Worm (Caenorhabditis elegans) whole organism, late embryonic: ENCODE results near the gene R148.7.
A peak's percentile ranks its signal among the peaks of the same experiment; 100 is the strongest.

Experiments used
- C08G9.2 ChIP-seq: sonication (generic microtip); optimal IDR thresholded peaks from 2 replicates; lab custom pipeline; 2016; ENCODE audit warnings: mild to moderate bottlenecking, missing genetic modification characterization, moderate library complexity, missing compliant biosample characterization
- C38D4.7 ChIP-seq: fragments of 200-800 bp; sonication (Bioruptor generic); optimal IDR thresholded peaks from 2 replicates; lab custom pipeline; 2018; ENCODE audit warnings: mild to moderate bottlenecking, missing genetic modification characterization, moderate library complexity, missing compliant biosample characterization
- K02D7.2 ChIP-seq: sonication (generic microtip); optimal IDR thresholded peaks from 2 replicates; lab custom pipeline; 2017; ENCODE audit warnings: mild to moderate bottlenecking, missing genetic modification characterization, missing compliant biosample characterization
- K09A11.1 ChIP-seq: sonication (generic microtip); optimal IDR thresholded peaks from 2 replicates; lab custom pipeline; 2017; ENCODE audit warnings: antibody characterized with exemption, mild to moderate bottlenecking, missing genetic modification characterization, missing compliant biosample characterization; ENCODE audit not compliant: insufficient read depth
- Y22D7AL.16 ChIP-seq: sonication (generic microtip); optimal IDR thresholded peaks from 2 replicates; lab custom pipeline; 2016; ENCODE audit warnings: missing genetic modification characterization, missing compliant biosample characterization
- ama-1 ChIP-seq: fragments of 150-350 bp; optimal IDR thresholded peaks from 2 replicates; lab custom pipeline; 2014
- ceh-14 ChIP-seq: sonication (generic microtip); optimal IDR thresholded peaks from 2 replicates; lab custom pipeline; 2016; ENCODE audit warnings: missing genotype, missing genetic modification characterization, missing compliant biosample characterization
- ceh-19 ChIP-seq: fragments of 200-800 bp; sonication (Bioruptor generic); optimal IDR thresholded peaks from 2 replicates; lab custom pipeline; 2018; ENCODE audit warnings: mild to moderate bottlenecking, missing genetic modification characterization, missing compliant biosample characterization
- ceh-2 ChIP-seq: sonication (generic microtip); optimal IDR thresholded peaks from 2 replicates; lab custom pipeline; 2016; ENCODE audit warnings: missing genotype, missing genetic modification characterization, missing compliant biosample characterization
- ceh-22 ChIP-seq: sonication (generic microtip); optimal IDR thresholded peaks from 2 replicates; lab custom pipeline; 2017; ENCODE audit warnings: missing biosample characterization, missing genetic modification characterization
- ceh-24 ChIP-seq: sonication (generic microtip); optimal IDR thresholded peaks from 2 replicates; lab custom pipeline; 2016; ENCODE audit warnings: mild to moderate bottlenecking, missing genetic modification characterization, missing compliant biosample characterization
- ceh-30 ChIP-seq: fragments of 150-350 bp; optimal IDR thresholded peaks from 2 replicates; lab custom pipeline; 2014; ENCODE audit warnings: missing biosample characterization, missing genetic modification characterization
- ceh-31 ChIP-seq: sonication (generic microtip); optimal IDR thresholded peaks from 2 replicates; lab custom pipeline; 2016; ENCODE audit warnings: missing genetic modification characterization, missing compliant biosample characterization
- ceh-34 ChIP-seq: sonication (generic microtip); optimal IDR thresholded peaks from 2 replicates; lab custom pipeline; 2016; ENCODE audit warnings: mild to moderate bottlenecking, missing genetic modification characterization, missing compliant biosample characterization
- ceh-45 ChIP-seq: fragments of 200-800 bp; sonication (Bioruptor generic); IDR thresholded peaks from 2 replicates; pipeline ENCODE4 v1.3.6; 2022; ENCODE audit warnings: missing genetic modification reagents, missing genetic modification characterization, missing compliant biosample characterization
- dmd-4 ChIP-seq: sonication (generic microtip); optimal IDR thresholded peaks from 2 replicates; lab custom pipeline; 2016; ENCODE audit warnings: borderline replicate concordance, missing genetic modification characterization, missing compliant biosample characterization
- elt-2 ChIP-seq: sonication (generic microtip); optimal IDR thresholded peaks from 2 replicates; lab custom pipeline; 2016; ENCODE audit warnings: missing genetic modification reagents, missing genetic modification characterization, missing compliant biosample characterization
- eyg-1 ChIP-seq: sonication (generic microtip); optimal IDR thresholded peaks from 2 replicates; lab custom pipeline; 2016; ENCODE audit warnings: missing genotype, missing genetic modification characterization, missing compliant biosample characterization
- fkh-6 ChIP-seq: sonication (generic microtip); optimal IDR thresholded peaks from 2 replicates; lab custom pipeline; 2016; ENCODE audit warnings: missing genetic modification characterization, missing compliant biosample characterization
- gmeb-2 ChIP-seq: sonication (generic microtip); optimal IDR thresholded peaks from 2 replicates; lab custom pipeline; 2016; ENCODE audit warnings: missing genetic modification characterization, inconsistent platforms, missing compliant biosample characterization
- hlh-13 ChIP-seq: fragments of 200-800 bp; sonication (Bioruptor generic); optimal IDR thresholded peaks from 2 replicates; lab custom pipeline; 2018; ENCODE audit warnings: mild to moderate bottlenecking, missing genetic modification characterization, missing compliant biosample characterization
- hlh-30 ChIP-seq: sonication (generic microtip); optimal IDR thresholded peaks from 2 replicates; lab custom pipeline; 2017; ENCODE audit warnings: antibody characterized with exemption, missing genetic modification characterization, missing compliant biosample characterization; ENCODE audit not compliant: insufficient read depth
- hlh-6 ChIP-seq: sonication (generic microtip); optimal IDR thresholded peaks from 2 replicates; lab custom pipeline; 2016; ENCODE audit warnings: missing genotype, missing genetic modification characterization, missing compliant biosample characterization
- hlh-8 ChIP-seq: sonication (generic microtip); optimal IDR thresholded peaks from 2 replicates; lab custom pipeline; 2016; ENCODE audit warnings: missing genotype, missing genetic modification characterization, missing compliant biosample characterization
- madf-2 ChIP-seq: sonication (generic microtip); optimal IDR thresholded peaks from 2 replicates; lab custom pipeline; 2017; ENCODE audit warnings: missing genetic modification characterization, missing compliant biosample characterization
- mec-3 ChIP-seq: sonication (generic microtip); optimal IDR thresholded peaks from 2 replicates; lab custom pipeline; 2016; ENCODE audit warnings: borderline replicate concordance, missing genetic modification characterization, missing compliant biosample characterization
- nfya-1 ChIP-seq: sonication (generic microtip); optimal IDR thresholded peaks from 2 replicates; lab custom pipeline; 2017; ENCODE audit warnings: missing genetic modification characterization, mild to moderate bottlenecking, missing compliant biosample characterization, antibody characterized with exemption, moderate library complexity
- nhr-11 ChIP-seq: fragments of 150-350 bp; optimal IDR thresholded peaks from 2 replicates; lab custom pipeline; 2014; ENCODE audit warnings: missing biosample characterization, missing genetic modification characterization
- nhr-232 ChIP-seq: sonication (generic microtip); optimal IDR thresholded peaks from 2 replicates; lab custom pipeline; 2016; ENCODE audit warnings: missing genetic modification characterization, missing compliant biosample characterization
- npax-4 ChIP-seq: sonication (generic microtip); optimal IDR thresholded peaks from 2 replicates; lab custom pipeline; 2016; ENCODE audit warnings: missing genetic modification characterization, missing compliant biosample characterization
- pat-9 ChIP-seq: fragments of 200-800 bp; sonication (Bioruptor generic); optimal IDR thresholded peaks from 2 replicates; lab custom pipeline; 2018; ENCODE audit warnings: mild to moderate bottlenecking, missing genetic modification characterization, moderate library complexity, missing compliant biosample characterization
- pax-1 ChIP-seq: fragments of 150-350 bp; optimal IDR thresholded peaks from 2 replicates; lab custom pipeline; 2014; ENCODE audit warnings: missing biosample characterization, missing genetic modification characterization
- pha-2 ChIP-seq: sonication (generic microtip); optimal IDR thresholded peaks from 2 replicates; lab custom pipeline; 2017; ENCODE audit warnings: mild to moderate bottlenecking, missing genetic modification characterization, missing compliant biosample characterization
- pha-4 ChIP-seq: fragments of 150-350 bp; optimal IDR thresholded peaks from 2 replicates; lab custom pipeline; 2018; ENCODE audit warnings: missing biosample characterization, missing genetic modification reagents, missing genetic modification characterization
- ref-2 ChIP-seq: sonication (generic microtip); optimal IDR thresholded peaks from 2 replicates; lab custom pipeline; 2016; ENCODE audit warnings: missing genetic modification characterization, missing compliant biosample characterization
- sdc-2 ChIP-seq: sonication (generic microtip); optimal IDR thresholded peaks from 2 replicates; lab custom pipeline; 2016; ENCODE audit warnings: missing genotype, missing genetic modification characterization, missing compliant biosample characterization
- tbx-2 ChIP-seq: sonication (generic microtip); optimal IDR thresholded peaks from 2 replicates; lab custom pipeline; 2016; ENCODE audit warnings: missing genetic modification characterization, missing compliant biosample characterization
- unc-3 ChIP-seq, 2 experiments: fragments of 200-800 bp in 1 of 2; sonication (Bioruptor generic) in 1 of 2; sonication (generic microtip) in 1 of 2; conservative IDR thresholded peaks in 1 of 2; optimal IDR thresholded peaks in 1 of 2; 2 replicates each; pipeline versions ENCODE4 v1.3.6 to Lab custom; 2016 to 2022; ENCODE audit warnings: missing compliant biosample characterization in 2 of 2, missing genetic modification characterization in 2 of 2, missing genetic modification reagents in 1 of 2
- unc-42 ChIP-seq: sonication (generic microtip); optimal IDR thresholded peaks from 2 replicates; lab custom pipeline; 2016; ENCODE audit warnings: missing genotype, missing genetic modification characterization, missing compliant biosample characterization
- unc-55 ChIP-seq: sonication (generic microtip); optimal IDR thresholded peaks from 2 replicates; lab custom pipeline; 2017; ENCODE audit warnings: missing biosample characterization, missing genetic modification reagents, missing genetic modification characterization

Gene R148.7

ce11 chrIII:3224102-3224501 lies 25.9 kb upstream of the R148.7 start:
- TF ChIP-seq sdc-2 (tag; lab: Kevin White, UChicago) (no peak), ceh-34 (no peak), unc-42 (tag; lab: Kevin White, UChicago) (peak; percentile 89), madf-2 (tag; lab: Kevin White, UChicago) (no peak), dmd-4 (tag; lab: Kevin White, UChicago) (no peak), hlh-6 (no peak), ceh-22 (tag; lab: Kevin White, UChicago) (no peak), fkh-6 (tag; lab: Kevin White, UChicago) (no peak)

ce11 chrIII:3222707-3223106 lies 24.5 kb upstream of the R148.7 start:
- TF ChIP-seq hlh-30 (tag; lab: Kevin White, UChicago) (no peak), unc-3 (GFP tag; conservative IDR thresholded peaks at IDR 0.05; lab: Robert Waterston, UW) (no peak), unc-3 (tag; optimal IDR thresholded peaks at IDR 0.05; lab: Kevin White, UChicago) (no peak), Y22D7AL.16 (no peak), ceh-30 (tag; lab: Kevin White, UChicago) (no peak), pha-4 (no peak), nfya-1 (no peak), ceh-14 (tag; lab: Kevin White, UChicago) (no peak), ref-2 (no peak), nhr-232 (tag; lab: Kevin White, UChicago) (no peak), ceh-24 (tag; lab: Kevin White, UChicago) (no peak), elt-2 (tag; lab: Kevin White, UChicago) (no peak), gmeb-2 (tag; lab: Kevin White, UChicago) (no peak), hlh-8 (tag; lab: Kevin White, UChicago) (no peak), hlh-13 (GFP tag; lab: Kevin White, UChicago) (no peak), pax-1 (no peak), fkh-6 (tag; lab: Kevin White, UChicago) (no peak), madf-2 (tag; lab: Kevin White, UChicago) (no peak), K02D7.2 (tag; lab: Kevin White, UChicago) (no peak)
- TF ChIP-seq, all 69 proteins: peak for 0

- TF ChIP-seq ceh-19 (GFP tag; lab: Kevin White, UChicago) (no peak), tbx-2 (tag; lab: Kevin White, UChicago) (peak; percentile 4), nfya-1 (peak; percentile 59), ceh-31 (peak; percentile 75), unc-42 (tag; lab: Kevin White, UChicago) (peak; percentile 62), Y22D7AL.16 (no peak), mec-3 (tag; lab: Kevin White, UChicago) (no peak)
These were observed 22.1 kb upstream of the R148.7 start for ce11 chrIII:3220287-3220686.

- no peak for TF ChIP-seq eyg-1 (tag; lab: Kevin White, UChicago)
- no peak for TF ChIP-seq unc-55
- no peak for TF ChIP-seq ceh-2
- TF ChIP-seq tbx-2 (tag; lab: Kevin White, UChicago) = no peak
- no peak for TF ChIP-seq pat-9
These were observed 20.8 kb upstream of the R148.7 start, which contains the start of gene frm-8 for ce11 chrIII:3219050-3219449. frm-8 (minus strand) TSS chrIII:3219150.

- TF ChIP-seq unc-3 (GFP tag; conservative IDR thresholded peaks at IDR 0.05; lab: Robert Waterston, UW) = no peak
- TF ChIP-seq unc-3 (tag; optimal IDR thresholded peaks at IDR 0.05; lab: Kevin White, UChicago) = no peak
- TF ChIP-seq fkh-6 (tag; lab: Kevin White, UChicago) = no peak
- no peak for TF ChIP-seq pha-2 (tag; lab: Kevin White, UChicago)
- TF ChIP-seq C08G9.2 (tag; lab: Kevin White, UChicago) = no peak
- no peak for TF ChIP-seq nhr-11 (tag; lab: Kevin White, UChicago)
- TF ChIP-seq C38D4.7 (GFP tag; lab: Kevin White, UChicago) = no peak
- no peak for TF ChIP-seq hlh-8 (tag; lab: Kevin White, UChicago)
- TF ChIP-seq ceh-45 (GFP tag; lab: Robert Waterston, UW) = no peak
- TF ChIP-seq hlh-13 (GFP tag; lab: Kevin White, UChicago) = no peak
- TF ChIP-seq ama-1 (lab: Kevin White, UChicago) = no peak
- TF ChIP-seq K09A11.1 (tag; lab: Kevin White, UChicago) = no peak
- TF ChIP-seq elt-2 (tag; lab: Kevin White, UChicago) = no peak
- no peak for TF ChIP-seq hlh-6
- no peak for TF ChIP-seq npax-4 (tag; lab: Kevin White, UChicago)
- no peak for TF ChIP-seq ceh-24 (tag; lab: Kevin White, UChicago)
These were observed 5.4 kb upstream of the R148.7 start for ce11 chrIII:3203589-3203988.
